Worm (Caenorhabditis elegans) whole organism, L1 larva: ENCODE results near the gene C55A6.6.

ENCODE experiments used
- C34B4.2 ChIP-seq: sonication (generic microtip); optimal IDR thresholded peaks from 2 replicates; lab custom pipeline; 2017; ENCODE audit warnings: mild to moderate bottlenecking, missing genetic modification characterization, missing compliant biosample characterization
- alr-1 ChIP-seq: fragments of 200-800 bp; sonication (Bioruptor generic); optimal IDR thresholded peaks from 2 replicates; lab custom pipeline; 2018; ENCODE audit warnings: borderline replicate concordance, mild to moderate bottlenecking, missing genetic modification characterization, missing compliant biosample characterization
- ama-1 ChIP-seq: fragments of 150-350 bp; optimal IDR thresholded peaks from 2 replicates; lab custom pipeline; 2014
- blmp-1 ChIP-seq: fragments of 150-350 bp; optimal IDR thresholded peaks from 2 replicates; lab custom pipeline; 2014; ENCODE audit warnings: missing biosample characterization, missing genetic modification characterization
- ceh-90 ChIP-seq: sonication (generic microtip); optimal IDR thresholded peaks from 2 replicates; lab custom pipeline; 2016; ENCODE audit warnings: missing genetic modification characterization, missing compliant biosample characterization
- dpl-1 ChIP-seq, 3 experiments: fragments of 150-350 bp in 2 of 3; sonication (generic microtip) in 1 of 3; optimal IDR thresholded peaks; 2 replicates each; lab custom pipeline; 2014 to 2017; ENCODE audit warnings: missing biosample characterization in 3 of 3, missing genetic modification characterization in 3 of 3, missing genetic modification reagents in 3 of 3
- efl-1 ChIP-seq, 4 experiments: fragments of 150-350 bp; optimal IDR thresholded peaks in 3 of 4; peaks in 1 of 4; 1 replicate in 1 of 4; 2 replicates in 3 of 4; lab custom pipeline; 2014; ENCODE audit warnings: missing biosample characterization in 2 of 4, missing genetic modification characterization in 2 of 4, missing genetic modification reagents in 2 of 4
- egl-27 ChIP-seq, 2 experiments: fragments of 150-350 bp in 1 of 2; sonication (generic microtip); optimal IDR thresholded peaks; 3 replicates each; lab custom pipeline; 2017 to 2018; ENCODE audit warnings: missing biosample characterization in 2 of 2, missing genetic modification characterization in 2 of 2, missing genetic modification reagents in 2 of 2
- grh-1 ChIP-seq: fragments of 200-800 bp; sonication (Bioruptor generic); IDR thresholded peaks from 2 replicates; pipeline ENCODE4 v1.3.6; 2022; ENCODE audit warnings: missing genetic modification reagents, missing genetic modification characterization, missing compliant biosample characterization
- hlh-17 ChIP-seq: fragments of 200-800 bp; sonication (Bioruptor generic); optimal IDR thresholded peaks from 2 replicates; lab custom pipeline; 2018; ENCODE audit warnings: missing genetic modification characterization, mild to moderate bottlenecking, missing compliant biosample characterization, moderate library complexity, borderline replicate concordance
- hpl-2 ChIP-seq: fragments of 150-350 bp; optimal IDR thresholded peaks from 2 replicates; lab custom pipeline; 2014; ENCODE audit warnings: missing biosample characterization, missing genetic modification reagents, missing genetic modification characterization
- jun-1 ChIP-seq: fragments of 150-350 bp; optimal IDR thresholded peaks from 2 replicates; lab custom pipeline; 2014; ENCODE audit warnings: missing biosample characterization, missing genetic modification reagents, missing genetic modification characterization
- lin-14 ChIP-seq: fragments of 200-800 bp; sonication (Bioruptor generic); optimal IDR thresholded peaks from 2 replicates; lab custom pipeline; 2018; ENCODE audit warnings: mild to moderate bottlenecking, missing genetic modification characterization, moderate library complexity, missing compliant biosample characterization
- lin-15B ChIP-seq: fragments of 150-350 bp; sonication (generic microtip); optimal IDR thresholded peaks from 3 replicates; lab custom pipeline; 2014; ENCODE audit warnings: missing biosample characterization, missing genetic modification characterization
- lin-35 ChIP-seq, 2 experiments: fragments of 150-350 bp; optimal IDR thresholded peaks; 2 replicates each; lab custom pipeline; 2014; ENCODE audit warnings: missing biosample characterization in 2 of 2, missing genetic modification characterization in 2 of 2, missing genetic modification reagents in 2 of 2
- lin-39 ChIP-seq: fragments of 150-350 bp; optimal IDR thresholded peaks from 2 replicates; lab custom pipeline; 2014; ENCODE audit warnings: missing biosample characterization, missing genetic modification reagents, missing genetic modification characterization
- lsy-2 ChIP-seq, 2 experiments: fragments of 150-350 bp; optimal IDR thresholded peaks; 2 replicates each; lab custom pipeline; 2014; ENCODE audit warnings: missing biosample characterization in 2 of 2, missing genetic modification characterization in 2 of 2
- nhr-11 ChIP-seq: fragments of 150-350 bp; optimal IDR thresholded peaks from 2 replicates; lab custom pipeline; 2014; ENCODE audit warnings: missing biosample characterization, missing genetic modification characterization
- nhr-20 ChIP-seq: sonication (generic microtip); optimal IDR thresholded peaks from 2 replicates; lab custom pipeline; 2016; ENCODE audit warnings: mild to moderate bottlenecking, missing genetic modification characterization, missing compliant biosample characterization
- nhr-77 ChIP-seq: fragments of 150-350 bp; optimal IDR thresholded peaks from 2 replicates; lab custom pipeline; 2014; ENCODE audit warnings: missing biosample characterization, missing genetic modification characterization
- nhr-85 ChIP-seq: sonication (generic microtip); peaks from one replicate; lab custom pipeline; 2016; ENCODE audit warnings: missing genetic modification characterization, inconsistent platforms, missing compliant biosample characterization
- nhr-90 ChIP-seq: sonication (generic microtip); optimal IDR thresholded peaks from 2 replicates; lab custom pipeline; 2016; ENCODE audit warnings: mild to moderate bottlenecking, missing genetic modification characterization, missing compliant biosample characterization; ENCODE audit not compliant: poor library complexity
- pax-3 ChIP-seq: fragments of 200-800 bp; sonication (Bioruptor generic); optimal IDR thresholded peaks from 2 replicates; lab custom pipeline; 2018; ENCODE audit warnings: mild to moderate bottlenecking, missing genetic modification characterization, moderate library complexity, missing compliant biosample characterization
- pqm-1 ChIP-seq: sonication (generic microtip); optimal IDR thresholded peaks from 3 replicates; lab custom pipeline; 2017; ENCODE audit warnings: missing biosample characterization, missing genetic modification characterization
- rnt-1 ChIP-seq: sonication (generic microtip); optimal IDR thresholded peaks from 2 replicates; lab custom pipeline; 2016; ENCODE audit warnings: mild to moderate bottlenecking, missing genetic modification characterization, moderate library complexity, missing compliant biosample characterization
- snpc-4 ChIP-seq: fragments of 150-350 bp; optimal IDR thresholded peaks from 2 replicates; lab custom pipeline; 2014; ENCODE audit warnings: missing biosample characterization, missing genetic modification characterization
- sup-37 ChIP-seq: fragments of 200-800 bp; sonication (Bioruptor generic); optimal IDR thresholded peaks from 2 replicates; lab custom pipeline; 2018; ENCODE audit warnings: mild to moderate bottlenecking, missing genetic modification characterization, missing compliant biosample characterization
- tbx-2 ChIP-seq: sonication (generic microtip); optimal IDR thresholded peaks from 2 replicates; lab custom pipeline; 2016; ENCODE audit warnings: missing genetic modification characterization, missing compliant biosample characterization
- tlp-1 ChIP-seq: fragments of 150-350 bp; optimal IDR thresholded peaks from 2 replicates; lab custom pipeline; 2014; ENCODE audit warnings: missing biosample characterization, missing genetic modification characterization
- unc-30 ChIP-seq: sonication (generic microtip); optimal IDR thresholded peaks from 2 replicates; lab custom pipeline; 2017; ENCODE audit warnings: missing biosample characterization, missing genetic modification characterization
- unc-98 ChIP-seq: fragments of 200-800 bp; sonication (Bioruptor generic); IDR thresholded peaks from 2 replicates; pipeline ENCODE4 v1.3.6; 2022; ENCODE audit warnings: missing genetic modification characterization, missing compliant biosample characterization
- xbp-1 ChIP-seq: sonication (generic microtip); optimal IDR thresholded peaks from 2 replicates; lab custom pipeline; 2016; ENCODE audit warnings: missing genetic modification characterization, missing compliant biosample characterization
- zag-1 ChIP-seq: fragments of 150-350 bp; optimal IDR thresholded peaks from 2 replicates; lab custom pipeline; 2014; ENCODE audit warnings: missing biosample characterization, missing genetic modification characterization
- ztf-4 ChIP-seq: fragments of 150-350 bp; optimal IDR thresholded peaks from 2 replicates; lab custom pipeline; 2014; ENCODE audit warnings: missing biosample characterization, missing genetic modification characterization

The C55A6.6 gene

DNA sequence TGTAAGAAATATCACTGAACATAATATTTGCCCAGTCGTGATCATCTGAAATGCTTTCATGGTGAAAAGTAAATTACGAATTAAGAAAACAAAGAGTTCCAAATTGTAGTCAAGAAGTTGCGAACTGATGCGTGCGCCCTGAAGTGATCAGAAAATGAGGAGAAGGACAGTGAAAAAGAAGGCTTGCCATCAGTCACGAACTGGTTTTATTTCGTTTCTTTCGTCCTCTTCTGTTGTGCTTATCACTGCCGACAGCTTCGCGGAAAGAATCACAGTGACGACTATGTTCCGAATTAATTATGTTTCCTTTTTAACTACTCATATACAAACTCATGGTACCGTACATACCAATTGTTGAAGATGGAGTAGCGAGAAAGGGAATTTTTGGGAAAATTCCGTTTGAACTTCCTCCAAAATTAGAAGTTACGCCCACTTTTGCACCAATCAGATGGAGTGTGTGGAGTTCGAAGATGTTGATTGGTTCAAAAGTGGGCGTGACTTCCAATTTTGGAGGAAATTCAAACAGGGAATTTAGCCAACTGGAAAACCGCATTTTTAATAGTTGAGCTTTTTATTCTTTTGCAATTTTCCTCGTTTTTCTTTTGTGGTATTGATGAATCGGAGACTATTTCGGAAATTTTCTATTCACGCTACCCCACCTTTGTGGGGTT lies 11.3 kb downstream of the C55A6.6 start, which contains the start of gene C55A6.12:
Gene C55A6.12, minus strand, starts transcription at position 51 of the 671 bp plus-strand sequence.
- TF ChIP-seq grh-1, result peak; percentile 49; the same call in 1 of the 2 replicates
- no peak for TF ChIP-seq nhr-90
- no peak for TF ChIP-seq ceh-90 (tag; lab: Kevin White, UChicago)
- peak; percentile 25 to 77 for TF ChIP-seq lin-35 (GFP tag; optimal IDR thresholded peaks at IDR 0.05; lab: Kevin White, UChicago)
- peak; percentile 27 to 68 (median 65) for TF ChIP-seq dpl-1 (GFP tag; optimal IDR thresholded peaks at IDR 0.05; lab: Kevin White, UChicago)
- peak; percentile 28 for TF ChIP-seq nhr-85 (tag; lab: Kevin White, UChicago)
- TF ChIP-seq efl-1 (optimal IDR thresholded peaks at IDR 0.05; lab: Kevin White, UChicago), result peak in 1 of 2 experiments; percentile 74
- peak; percentile 77 to 96 for TF ChIP-seq efl-1 (GFP tag; optimal IDR thresholded peaks at IDR 0.05 in 1 of 2; lab: Kevin White, UChicago)
- peak in 1 of 2 experiments; percentile 24 for TF ChIP-seq lsy-2 (tag; optimal IDR thresholded peaks at IDR 0.05; lab: Kevin White, UChicago)
- TF ChIP-seq xbp-1, result peak; percentile 48
- no peak for TF ChIP-seq unc-30
- no peak for TF ChIP-seq zag-1
- TF ChIP-seq lin-15B (tag; lab: Kevin White, UChicago), result no peak
- TF ChIP-seq, all 84 proteins: peak for 7

ce11 chrV:11500980-11501379 lies 13.6 kb downstream of the C55A6.6 start:
- TF ChIP-seq blmp-1 (tag; lab: Kevin White, UChicago), result peak; percentile 33
- TF ChIP-seq lin-39 (tag; lab: Kevin White, UChicago), result no peak
- TF ChIP-seq pqm-1 (tag; lab: Kevin White, UChicago), result no peak
- no peak for TF ChIP-seq nhr-85 (tag; lab: Kevin White, UChicago)
- no peak for TF ChIP-seq efl-1 (optimal IDR thresholded peaks at IDR 0.05; lab: Kevin White, UChicago)
- peak in 1 of 2 experiments; percentile 64 for TF ChIP-seq efl-1 (GFP tag; optimal IDR thresholded peaks at IDR 0.05 in 1 of 2; lab: Kevin White, UChicago)

DNA sequence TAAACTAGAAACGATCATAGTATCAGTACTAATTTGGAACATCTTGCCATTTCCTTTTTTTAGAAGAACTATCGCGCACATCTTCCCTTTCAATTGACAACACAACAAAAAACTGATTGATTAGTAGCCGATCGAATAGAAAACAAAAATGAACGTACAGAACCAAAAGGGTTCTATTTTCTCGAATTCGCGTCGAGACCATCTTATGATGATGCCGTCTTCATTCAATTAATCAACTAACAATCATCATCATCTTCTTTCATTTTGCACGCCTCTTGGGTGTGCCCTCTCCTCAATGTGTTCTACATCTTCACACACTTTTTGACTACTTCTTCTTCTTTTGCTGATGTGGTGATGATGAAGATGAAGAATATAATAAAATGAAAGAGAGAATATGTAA lies 14.8 kb downstream of the C55A6.6 start:
- no peak for TF ChIP-seq lin-39 (tag; lab: Kevin White, UChicago)
- TF ChIP-seq lin-14 (GFP tag; lab: Kevin White, UChicago), result peak; percentile 48
- no peak for TF ChIP-seq pqm-1 (tag; lab: Kevin White, UChicago)
- TF ChIP-seq blmp-1 (tag; lab: Kevin White, UChicago), result peak; percentile 40

DNA sequence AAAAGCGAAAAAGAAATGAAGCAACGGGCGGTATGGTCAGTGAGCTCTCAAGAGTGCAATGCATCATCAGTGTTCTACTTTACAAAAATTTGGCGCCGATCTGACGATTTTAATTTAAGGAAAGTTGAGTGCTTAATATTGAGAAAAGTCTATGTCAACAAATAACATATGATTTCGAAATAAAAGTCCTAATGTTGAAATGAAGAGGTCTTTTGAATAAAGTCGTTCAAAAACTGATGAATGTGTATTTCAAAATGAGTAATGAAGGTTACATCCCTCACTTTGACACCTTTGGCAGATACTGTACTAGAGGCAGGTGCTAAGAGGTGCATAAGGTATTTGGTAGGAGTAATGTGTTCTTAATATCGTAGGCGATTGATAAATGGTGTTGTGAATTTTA lies 17.1 kb downstream of the C55A6.6 start:
- TF ChIP-seq hpl-2 (GFP tag; lab: Kevin White, UChicago) (no peak), snpc-4 (tag; lab: Kevin White, UChicago) (no peak), nhr-85 (tag; lab: Kevin White, UChicago) (no peak), ztf-4 (tag; lab: Kevin White, UChicago) (no peak), lin-14 (GFP tag; lab: Kevin White, UChicago) (no peak)

ce11 chrV:11496283-11496682 lies 18.3 kb downstream of the C55A6.6 start, which contains the start of gene htrl-1:
TSS of gene htrl-1 (minus strand) at chrV:11496383.
- TF ChIP-seq sup-37 (GFP tag; lab: Kevin White, UChicago) (no peak), C34B4.2 (tag; lab: Kevin White, UChicago) (no peak), ama-1 (lab: Kevin White, UChicago) (no peak), tlp-1 (tag; lab: Kevin White, UChicago) (no peak), lin-35 (GFP tag; optimal IDR thresholded peaks at IDR 0.05; lab: Kevin White, UChicago) (no peak), nhr-20 (tag; lab: Kevin White, UChicago) (no peak), grh-1 (no peak), nhr-11 (tag; lab: Kevin White, UChicago) (no peak), tbx-2 (tag; lab: Kevin White, UChicago) (no peak), jun-1 (tag; lab: Kevin White, UChicago) (no peak), lin-15B (tag; lab: Kevin White, UChicago) (no peak)

DNA sequence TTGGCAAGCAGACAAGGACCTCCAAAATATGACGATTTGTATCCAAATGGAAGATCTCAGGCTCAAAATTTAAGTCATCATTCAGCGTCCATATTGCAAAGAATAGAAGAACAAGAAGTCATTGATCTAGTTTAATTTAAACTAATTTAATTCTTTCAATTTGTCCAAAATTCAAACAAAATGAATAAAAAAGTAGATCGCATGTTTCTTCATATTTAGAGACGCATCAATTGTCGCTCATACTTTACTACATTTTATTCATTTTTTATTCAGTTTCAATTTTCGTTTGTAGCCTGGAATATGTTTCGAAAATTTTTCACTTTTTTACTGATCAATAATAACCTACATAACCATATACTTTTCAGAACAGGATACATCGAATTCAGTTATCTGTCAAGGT lies 22.1 kb downstream of the C55A6.6 start, which contains the start of gene T11F9.21:
Gene T11F9.21, plus strand, starts transcription at position 301 of the 400 bp plus-strand sequence.
- no peak for TF ChIP-seq pqm-1 (tag; lab: Kevin White, UChicago)
- no peak for TF ChIP-seq nhr-77 (tag; lab: Kevin White, UChicago)
- no peak for TF ChIP-seq tlp-1 (tag; lab: Kevin White, UChicago)
- TF ChIP-seq alr-1 (tag; lab: Kevin White, UChicago), result no peak
- no peak for TF ChIP-seq dpl-1 (GFP tag; optimal IDR thresholded peaks at IDR 0.05; lab: Kevin White, UChicago)
- TF ChIP-seq unc-98, result no peak
- TF ChIP-seq pax-3, result no peak
- TF ChIP-seq hlh-17 (GFP tag; lab: Kevin White, UChicago), result no peak
- no peak for TF ChIP-seq egl-27 (tag; optimal IDR thresholded peaks at IDR 0.05; lab: Kevin White, UChicago)
- no peak for TF ChIP-seq rnt-1 (tag; lab: Kevin White, UChicago)
